Worm (Caenorhabditis elegans): Measurements from ENCODE around the gene M176.9.

DNA sequence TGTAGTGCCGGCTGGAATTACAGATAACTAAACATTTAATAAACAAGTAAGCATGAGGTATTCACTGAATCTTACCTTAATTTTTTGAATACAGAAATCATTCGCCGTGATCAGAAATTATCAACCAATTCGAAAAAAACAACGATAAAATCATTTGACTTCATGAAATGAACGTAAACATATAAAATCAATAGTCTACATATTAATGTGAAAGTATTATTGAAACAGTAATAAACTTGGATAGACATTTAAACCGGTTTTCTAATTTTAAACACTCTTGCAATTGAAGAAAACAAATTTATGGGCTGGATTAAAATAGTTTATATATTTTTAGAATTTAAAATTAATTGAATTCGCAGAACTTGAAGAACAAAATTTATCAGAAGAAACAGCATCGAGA lies 30.4 kb upstream of the M176.9 start, which contains the start of gene chil-16:
- TF ChIP-seq ztf-29 (GFP tag; IDR thresholded peaks at IDR 0.05) (no peak), klf-2 (GFP tag; conservative IDR thresholded peaks at IDR 0.05) (no peak)
